Worm (Caenorhabditis elegans): ENCODE data around the gene K06B9.6.
A peak's percentile ranks its signal among the peaks of the same experiment; 100 is the strongest.
"Not testable (repeated sequence)": the region's sequence is repeated elsewhere in the genome, so short reads cannot be mapped to it uniquely, and the experiment has no call there.

The K06B9.6 gene

DNA sequence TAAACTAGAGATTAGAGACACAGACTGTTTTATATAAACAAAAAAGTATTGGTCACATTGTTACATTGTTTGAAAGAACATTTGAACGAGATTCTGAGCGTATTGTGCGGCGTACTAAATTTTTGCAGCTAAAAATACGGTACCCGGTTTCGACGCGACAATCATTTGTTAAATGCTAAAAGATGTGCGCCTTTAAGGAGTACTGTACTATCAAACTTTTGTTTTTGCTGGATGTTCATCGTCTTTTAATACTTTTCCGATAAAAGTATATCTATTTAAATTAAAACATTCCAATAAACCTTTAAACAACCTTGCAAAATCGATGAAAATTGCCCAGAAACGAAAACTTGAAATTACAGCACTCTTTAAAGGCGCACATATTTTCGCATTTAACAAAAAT, at the start of gene K06B9.6:
TSS of gene K06B9.6 (minus strand) at position 101 of the 400 bp plus-strand sequence.
- TF ChIP-seq lin-13 (GFP tag; optimal IDR thresholded peaks at IDR 0.05); skn-1 (tag; optimal IDR thresholded peaks at IDR 0.05); egl-27 (tag; optimal IDR thresholded peaks at IDR 0.05): not testable (repeated sequence)

DNA sequence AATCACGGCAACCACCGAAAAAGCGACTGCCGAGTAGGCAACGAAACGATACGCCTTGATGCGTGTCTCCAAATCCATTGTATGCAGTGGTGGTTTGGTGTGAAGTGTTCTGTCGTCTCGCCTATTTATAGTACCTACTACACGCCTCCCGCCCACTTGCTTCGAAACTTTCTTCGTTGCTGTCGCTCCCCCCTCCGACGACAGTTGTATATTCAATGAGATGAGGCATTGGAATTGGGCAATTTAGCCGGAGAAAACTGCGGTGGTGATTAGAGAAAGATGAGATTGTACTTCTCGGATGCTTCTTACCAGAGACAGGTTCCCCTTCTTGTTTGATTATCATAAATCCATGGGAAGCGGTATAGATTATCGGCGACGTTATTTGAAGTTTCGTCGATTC, 47.9 kb upstream of the K06B9.6 start, which contains the start of gene col-34:
TSS of gene col-34 (minus strand) at position 101 of the 400 bp plus-strand sequence.
- peak; percentile 15 for TF ChIP-seq blmp-1 (tag; optimal IDR thresholded peaks at IDR 0.05)
- TF ChIP-seq C16A3.4 (tag; optimal IDR thresholded peaks at IDR 0.05) = no peak

DNA sequence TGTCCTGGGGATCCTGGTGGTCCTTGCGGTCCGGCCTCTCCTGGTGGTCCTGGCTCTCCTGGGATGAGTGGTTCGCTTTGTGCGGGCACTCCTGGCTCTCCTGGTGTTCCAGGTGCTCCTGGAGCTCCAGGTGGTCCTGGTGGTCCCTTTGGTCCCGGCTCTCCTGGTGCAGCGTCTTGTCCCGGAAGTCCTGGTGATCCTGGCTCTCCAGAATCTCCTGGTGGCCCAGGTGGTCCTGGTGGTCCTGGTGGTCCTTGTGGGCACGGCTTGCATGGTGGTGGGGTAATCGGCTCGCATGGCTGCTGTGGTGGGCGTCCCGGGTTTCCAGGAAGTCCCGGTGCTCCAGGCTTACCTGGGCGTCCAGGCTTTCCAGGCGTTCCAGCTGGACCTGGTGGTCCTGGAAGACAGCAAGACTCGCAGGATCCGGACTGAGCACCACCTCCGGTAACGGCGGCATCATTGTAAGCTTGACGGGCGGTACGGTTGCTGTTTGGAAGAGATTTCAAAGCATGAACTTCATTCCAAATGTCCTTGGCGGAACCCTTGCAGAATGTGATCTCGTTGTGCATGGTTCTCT, 47.3 kb upstream of the K06B9.6 start:
- TF ChIP-seq skn-1 (tag; optimal IDR thresholded peaks at IDR 0.05) (no peak), egl-13 (tag; optimal IDR thresholded peaks at IDR 0.05) (no peak), efl-1 (optimal IDR thresholded peaks at IDR 0.05) (no peak), efl-1 (GFP tag; optimal IDR thresholded peaks at IDR 0.05 in 1 of 2) (peak in 1 of 2 experiments; percentile 78), ceh-8 (GFP tag; optimal IDR thresholded peaks at IDR 0.05) (peak; percentile 70)

DNA sequence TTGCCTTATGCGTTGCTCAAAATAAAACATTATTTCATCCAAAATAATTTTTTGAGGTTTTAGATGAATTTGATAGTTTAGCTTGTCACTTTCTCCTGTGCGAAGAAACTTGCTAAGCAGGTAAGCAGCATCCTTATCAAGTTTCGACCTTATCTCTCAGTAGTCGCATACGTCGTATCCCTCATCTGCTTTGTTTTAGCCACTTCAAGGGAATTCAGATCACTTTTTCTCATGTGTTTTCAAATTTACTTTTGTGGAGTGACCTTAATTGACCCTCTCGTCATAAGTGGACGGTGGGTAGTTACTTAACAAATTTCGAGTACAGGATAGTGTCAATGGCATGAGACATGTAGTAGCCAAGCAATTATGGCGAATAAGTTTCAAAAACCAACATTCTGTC, 40.0 kb upstream of the K06B9.6 start:
- TF ChIP-seq ceh-8 (GFP tag; optimal IDR thresholded peaks at IDR 0.05) = no peak
- TF ChIP-seq blmp-1 (tag; optimal IDR thresholded peaks at IDR 0.05) = peak; percentile 79
- TF ChIP-seq ztf-11 (tag; optimal IDR thresholded peaks at IDR 0.05) = no peak
- TF ChIP-seq ces-1 (GFP tag; optimal IDR thresholded peaks at IDR 0.05) = no peak
- TF ChIP-seq isw-1 (GFP tag; IDR thresholded peaks at IDR 0.05) = no peak
- TF ChIP-seq mef-2 (tag; optimal IDR thresholded peaks at IDR 0.05) = no peak
- peak; percentile 59 for TF ChIP-seq ztf-4 (tag; optimal IDR thresholded peaks at IDR 0.05)
- TF ChIP-seq unc-30 (tag; optimal IDR thresholded peaks at IDR 0.05) = no peak
- TF ChIP-seq jun-1 (tag; optimal IDR thresholded peaks at IDR 0.05) = no peak
- TF ChIP-seq hlh-17 (GFP tag; optimal IDR thresholded peaks at IDR 0.05; ENCODE audit: borderline replicate concordance) = no peak
- TF ChIP-seq pag-3 (tag; optimal IDR thresholded peaks at IDR 0.05; ENCODE audit: borderline replicate concordance, insufficient read depth) = no peak

DNA sequence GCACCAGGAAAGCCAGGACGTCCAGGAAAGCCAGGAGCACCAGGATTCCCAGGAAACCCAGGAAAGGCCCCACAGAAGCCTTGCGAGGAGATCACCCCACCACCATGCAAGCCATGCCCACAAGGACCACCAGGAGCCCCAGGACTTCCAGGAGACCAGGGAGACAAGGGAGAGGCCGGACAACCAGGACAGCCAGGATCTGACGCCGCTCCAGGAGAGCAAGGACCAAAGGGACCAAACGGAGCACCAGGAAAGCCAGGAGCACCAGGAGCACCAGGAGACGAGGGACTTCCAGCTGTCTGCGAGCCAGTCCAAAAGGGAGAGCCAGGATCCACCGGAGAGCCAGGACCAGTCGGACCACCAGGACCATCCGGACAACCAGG, 39.4 kb upstream of the K06B9.6 start:
- TF ChIP-seq xbp-1 (tag; optimal IDR thresholded peaks at IDR 0.05) = no peak
- TF ChIP-seq unc-86 (tag; optimal IDR thresholded peaks at IDR 0.05) = no peak
- TF ChIP-seq C34B4.2 (tag; optimal IDR thresholded peaks at IDR 0.05) = no peak
- TF ChIP-seq mab-9 (GFP tag; IDR thresholded peaks at IDR 0.05) = no peak
- no peak for TF ChIP-seq irx-1 (tag; optimal IDR thresholded peaks at IDR 0.05)
- TF ChIP-seq nhr-12 (tag; optimal IDR thresholded peaks at IDR 0.05) = no peak
- no peak for TF ChIP-seq swsn-7 (tag; optimal IDR thresholded peaks at IDR 0.05)
- no peak for TF ChIP-seq efl-3 (GFP tag; optimal IDR thresholded peaks at IDR 0.05)
- no peak for TF ChIP-seq nhr-11 (tag; optimal IDR thresholded peaks at IDR 0.05)
- TF ChIP-seq dpl-1 (GFP tag; optimal IDR thresholded peaks at IDR 0.05) = no peak
- TF ChIP-seq zip-4 (GFP tag; optimal IDR thresholded peaks at IDR 0.05) = no peak
- no peak for TF ChIP-seq zag-1 (tag; optimal IDR thresholded peaks at IDR 0.05)
- TF ChIP-seq unc-130 (tag; optimal IDR thresholded peaks at IDR 0.05) = no peak
- no peak for TF ChIP-seq hpl-2 (GFP tag; optimal IDR thresholded peaks at IDR 0.05)

DNA sequence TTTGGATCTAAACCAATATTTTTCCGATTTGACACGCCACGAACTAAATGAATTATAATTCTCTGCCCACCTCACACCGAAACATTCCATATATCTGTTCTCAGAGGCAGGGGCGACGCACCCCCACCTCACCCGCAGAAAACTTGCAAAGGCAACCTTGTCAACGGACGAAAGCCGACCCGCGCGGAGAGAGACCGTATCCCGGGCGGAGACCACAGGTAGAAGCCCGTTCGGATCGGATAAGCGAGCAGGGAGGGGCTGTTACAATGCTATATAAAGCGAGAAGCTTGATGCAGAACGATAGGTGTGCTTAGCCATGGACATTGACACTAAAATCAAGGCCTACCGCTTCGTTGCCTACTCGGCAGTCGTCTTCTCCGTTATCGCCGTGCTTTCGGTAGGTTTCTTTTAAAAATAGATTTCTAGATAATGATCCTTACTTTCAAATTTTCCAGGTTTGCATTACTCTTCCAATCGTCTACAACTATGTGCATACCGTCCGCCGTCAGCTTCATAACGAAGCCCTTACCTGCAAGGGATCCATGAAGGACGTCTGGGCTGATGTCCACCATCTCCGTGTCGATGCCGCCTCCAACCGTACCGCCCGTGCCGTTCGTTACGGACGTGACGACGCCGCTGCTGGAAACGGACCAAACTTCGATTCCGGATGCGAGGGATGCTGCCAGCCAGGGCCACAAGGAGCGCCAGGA, 38.8 kb upstream of the K06B9.6 start, which contains the start of the genes zipt-2.2 and dpy-13:
TSS of gene zipt-2.2 (minus strand) at position 51 of the 710 bp plus-strand sequence.
TSS of gene dpy-13 (plus strand) at position 300 of the 710 bp plus-strand sequence.
- no peak for TF ChIP-seq egl-13 (tag; optimal IDR thresholded peaks at IDR 0.05)
- TF ChIP-seq nhr-90 (tag; optimal IDR thresholded peaks at IDR 0.05; ENCODE audit: poor library complexity) = no peak
- no peak for TF ChIP-seq unc-130 (tag; optimal IDR thresholded peaks at IDR 0.05)
- TF ChIP-seq nhr-71 (tag; optimal IDR thresholded peaks at IDR 0.05) = no peak
- TF ChIP-seq C34B4.2 (tag; optimal IDR thresholded peaks at IDR 0.05) = no peak
- no peak for TF ChIP-seq hlh-17 (GFP tag; optimal IDR thresholded peaks at IDR 0.05; ENCODE audit: borderline replicate concordance)
- TF ChIP-seq mep-1 (tag; optimal IDR thresholded peaks at IDR 0.05) = no peak
- TF ChIP-seq sup-37 (GFP tag; optimal IDR thresholded peaks at IDR 0.05) = no peak
- no peak for TF ChIP-seq ama-1 (optimal IDR thresholded peaks at IDR 0.05)
- no peak for TF ChIP-seq swsn-7 (tag; optimal IDR thresholded peaks at IDR 0.05)
- no peak for TF ChIP-seq lin-35 (GFP tag; optimal IDR thresholded peaks at IDR 0.05)
- TF ChIP-seq ztf-4 (tag; optimal IDR thresholded peaks at IDR 0.05) = no peak

Data from whole organism, L1 larva.